Fruit fly (Drosophila melanogaster): Measurements from ENCODE around the gene TM9SF2.

DNA sequence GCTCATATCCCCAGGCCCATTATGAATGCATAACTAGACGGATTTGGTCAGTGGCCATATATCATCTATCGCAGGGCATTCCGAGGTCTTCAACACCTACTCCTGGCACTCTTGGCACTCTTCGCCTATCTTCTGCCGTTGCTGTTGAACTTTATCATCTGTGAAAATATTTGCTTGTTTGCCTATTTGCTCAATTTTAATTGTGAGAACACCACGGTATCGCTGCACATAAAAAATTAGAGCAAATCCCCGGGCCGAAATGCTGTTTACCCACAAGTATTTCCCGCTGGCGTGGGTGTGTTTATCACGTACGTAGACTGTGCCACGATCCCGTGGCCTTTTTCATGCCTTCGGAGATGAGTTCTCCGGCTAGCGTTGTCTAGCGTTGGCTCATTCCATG lies 46.7 kb upstream of the TM9SF2 start:
- TF ChIP-seq Clk (GFP tag; optimal IDR thresholded peaks at IDR 0.05) (peak; percentile 45), CG14711 (tag; optimal IDR thresholded peaks at IDR 0.05) (peak; percentile 9), Hr96 (GFP tag; optimal IDR thresholded peaks at IDR 0.05) (no peak), ovo (GFP tag; optimal IDR thresholded peaks at IDR 0.05) (peak; percentile 39), Mnt (GFP tag; optimal IDR thresholded peaks at IDR 0.05) (peak; percentile 37), kay (GFP tag; ENCODE audit: borderline replicate concordance) (peak; percentile 69), CG7045 (GFP tag; optimal IDR thresholded peaks at IDR 0.05) (peak; percentile 78), bab1 (GFP tag; optimal IDR thresholded peaks at IDR 0.05) (no peak), CG1620 (GFP tag; optimal IDR thresholded peaks at IDR 0.05) (peak; percentile 21), toe (GFP tag; optimal IDR thresholded peaks at IDR 0.05) (peak; percentile 15), CG12768 (GFP tag; optimal IDR thresholded peaks at IDR 0.05) (peak; percentile 81), CG11617 (GFP tag; optimal IDR thresholded peaks at IDR 0.05) (peak; percentile 64), cic (GFP tag; optimal IDR thresholded peaks at IDR 0.05) (peak; percentile 82)
